Worm (Caenorhabditis elegans) whole organism, L4/young adult: Measurements from ENCODE around the gene otpl-7.
"Not testable (repeated sequence)": the region's sequence is repeated elsewhere in the genome, so short reads cannot be mapped to it uniquely, and the experiment has no call there.

ENCODE experiments used
- W03F9.2 ChIP-seq: fragments of 150-350 bp; optimal IDR thresholded peaks from 2 replicates; lab custom pipeline; 2014; ENCODE audit warnings: missing biosample characterization, missing genetic modification characterization
- dao-5 ChIP-seq: sonication (generic microtip); optimal IDR thresholded peaks from 2 replicates; lab custom pipeline; 2016; ENCODE audit warnings: missing genotype, missing genetic modification characterization, moderate library complexity, missing compliant biosample characterization
- him-1 ChIP-seq: sonication (generic microtip); optimal IDR thresholded peaks from 2 replicates; lab custom pipeline; 2016; ENCODE audit warnings: missing genotype, missing genetic modification reagents, missing genetic modification characterization, missing compliant biosample characterization

otpl-7 gene

DNA sequence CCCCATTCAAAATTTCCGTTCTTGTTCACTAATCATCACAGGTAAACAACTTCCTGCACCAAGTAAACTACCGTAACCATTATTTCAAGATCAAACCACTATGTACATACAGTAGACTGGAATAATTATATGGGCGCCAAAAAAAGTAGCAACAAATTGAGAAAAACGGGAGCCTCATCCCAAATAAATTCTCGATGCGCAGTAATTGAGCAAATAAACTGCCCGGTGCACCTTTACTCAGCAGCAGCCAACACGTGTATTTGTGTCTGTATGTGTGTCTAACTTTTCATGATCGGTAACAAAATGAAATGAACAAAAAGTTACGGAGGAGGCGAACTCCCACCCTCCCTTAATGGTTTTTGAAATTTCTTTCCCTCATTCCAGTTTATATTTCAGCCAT is 7.9 kb downstream of the otpl-7 start, which contains the start of gene otpl-5:
TSS of gene otpl-5 (plus strand) at position 301 of the 400 bp plus-strand sequence.
- TF ChIP-seq dao-5 (tag; lab: Kevin White, UChicago) (no peak), him-1 (tag; lab: Kevin White, UChicago) (no peak), W03F9.2 (tag; lab: Kevin White, UChicago) (no peak)

DNA sequence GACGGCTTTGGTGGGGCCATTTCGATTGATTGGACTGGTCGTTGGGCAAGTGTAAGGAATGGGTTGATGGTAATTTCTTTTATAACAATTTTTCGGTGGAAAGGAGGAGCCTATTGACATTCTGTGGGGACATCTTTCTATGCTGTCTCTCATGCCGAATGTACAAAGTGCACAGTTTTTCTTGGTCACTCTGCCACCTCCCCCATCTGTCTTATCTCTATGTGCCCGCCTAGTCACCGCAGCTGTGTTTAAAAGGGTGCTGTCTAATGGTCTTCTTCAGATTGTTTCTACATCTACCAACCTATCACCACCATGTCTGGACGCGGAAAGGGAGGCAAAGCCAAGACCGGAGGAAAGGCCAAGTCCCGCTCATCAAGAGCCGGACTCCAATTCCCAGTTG is 11.8 kb downstream of the otpl-7 start, which contains the start of the genes his-8 and his-7:
TSS of gene his-8 (minus strand) at position 20 of the 400 bp plus-strand sequence.
TSS of gene his-7 (plus strand) at position 313 of the 400 bp plus-strand sequence.
- TF ChIP-seq W03F9.2, dao-5, him-1 (tag; lab: Kevin White, UChicago): not testable (repeated sequence)

ce11 chrV:8533916-8534315 is 12.6 kb downstream of the otpl-7 start:
- TF ChIP-seq dao-5 (tag; lab: Kevin White, UChicago) = no peak
- no peak for TF ChIP-seq him-1 (tag; lab: Kevin White, UChicago)
- no peak for TF ChIP-seq W03F9.2 (tag; lab: Kevin White, UChicago)

DNA sequence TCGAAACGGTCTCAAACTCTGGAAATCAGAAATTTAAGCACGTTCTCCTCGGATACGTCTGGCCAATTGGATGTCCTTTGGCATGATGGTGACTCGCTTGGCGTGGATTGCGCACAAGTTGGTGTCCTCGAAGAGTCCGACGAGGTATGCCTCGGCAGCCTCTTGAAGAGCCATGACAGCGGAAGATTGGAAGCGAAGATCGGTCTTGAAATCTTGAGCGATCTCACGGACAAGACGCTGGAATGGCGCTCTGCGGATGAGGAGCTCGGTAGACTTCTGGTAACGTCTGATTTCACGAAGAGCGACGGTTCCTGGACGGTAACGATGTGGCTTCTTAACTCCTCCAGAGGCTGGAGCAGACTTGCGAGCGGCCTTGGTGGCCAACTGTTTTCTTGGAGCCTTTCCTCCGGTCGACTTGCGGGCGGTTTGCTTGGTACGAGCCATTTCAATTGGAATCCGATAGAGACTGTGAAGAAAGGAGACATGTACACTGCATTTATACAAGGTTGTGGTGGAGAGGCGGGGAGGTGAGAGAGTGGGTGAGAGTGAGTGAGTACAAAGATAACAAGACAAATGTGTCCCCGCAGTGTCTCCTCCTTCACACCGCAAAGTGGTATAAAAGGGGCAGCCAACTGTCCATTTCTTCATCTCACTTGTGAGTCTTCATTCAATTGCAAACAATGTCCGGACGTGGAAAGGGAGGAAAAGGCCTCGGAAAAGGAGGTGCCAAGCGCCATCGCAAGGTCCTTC is 13.4 kb downstream of the otpl-7 start, which contains the start of the genes his-6 and his-5:
TSS of gene his-6 (minus strand) at position 444 of the 750 bp plus-strand sequence.
TSS of gene his-5 (plus strand) at position 681 of the 750 bp plus-strand sequence.
- TF ChIP-seq W03F9.2, him-1, dao-5 (tag; lab: Kevin White, UChicago): not testable (repeated sequence)

DNA sequence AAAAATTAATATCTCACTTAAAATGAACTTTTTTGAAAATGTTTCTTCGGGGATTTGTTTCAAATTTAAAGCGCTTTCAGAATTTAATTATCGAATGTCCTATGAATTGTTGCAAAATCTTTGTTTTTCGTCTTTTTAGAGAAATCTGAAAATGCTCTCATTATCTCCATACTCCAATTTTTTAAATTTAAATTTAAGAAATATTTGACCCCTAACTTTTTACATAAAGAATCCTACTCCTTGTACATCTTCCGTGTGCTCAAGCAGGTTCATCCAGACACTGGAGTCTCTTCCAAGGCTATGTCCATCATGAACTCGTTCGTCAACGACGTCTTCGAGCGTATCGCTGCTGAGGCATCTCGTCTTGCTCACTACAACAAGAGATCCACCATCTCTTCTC is 14.9 kb downstream of the otpl-7 start, which contains the start of gene his-39:
TSS of gene his-39 (plus strand) at position 301 of the 400 bp plus-strand sequence.
- TF ChIP-seq W03F9.2 (tag; lab: Kevin White, UChicago) (no peak), him-1 (tag; lab: Kevin White, UChicago) (no peak), dao-5 (tag; lab: Kevin White, UChicago) (no peak)

DNA sequence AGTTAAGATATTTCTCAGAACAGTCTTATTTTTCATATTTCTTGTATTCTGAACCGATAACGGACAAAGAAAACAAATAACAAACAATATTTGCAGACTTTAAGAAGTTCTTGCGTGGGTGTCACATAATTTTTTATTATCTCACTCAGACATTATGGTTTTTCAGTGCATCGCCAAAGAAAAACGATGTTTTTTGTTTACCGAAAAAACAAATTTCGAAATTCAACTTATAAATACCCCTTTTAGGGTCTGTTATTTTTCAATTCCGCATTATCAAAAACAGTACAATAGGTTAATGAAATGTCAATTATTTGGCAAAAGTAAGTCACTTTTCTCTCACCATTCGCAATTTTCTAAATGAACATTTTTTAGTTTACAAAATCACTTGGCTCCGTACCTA is 15.7 kb downstream of the otpl-7 start, which contains the start of gene otpl-4:
TSS of gene otpl-4 (plus strand) at position 301 of the 400 bp plus-strand sequence.
- TF ChIP-seq dao-5 (tag; lab: Kevin White, UChicago) = no peak
- TF ChIP-seq W03F9.2 (tag; lab: Kevin White, UChicago) = no peak
- TF ChIP-seq him-1 (tag; lab: Kevin White, UChicago) = no peak

DNA sequence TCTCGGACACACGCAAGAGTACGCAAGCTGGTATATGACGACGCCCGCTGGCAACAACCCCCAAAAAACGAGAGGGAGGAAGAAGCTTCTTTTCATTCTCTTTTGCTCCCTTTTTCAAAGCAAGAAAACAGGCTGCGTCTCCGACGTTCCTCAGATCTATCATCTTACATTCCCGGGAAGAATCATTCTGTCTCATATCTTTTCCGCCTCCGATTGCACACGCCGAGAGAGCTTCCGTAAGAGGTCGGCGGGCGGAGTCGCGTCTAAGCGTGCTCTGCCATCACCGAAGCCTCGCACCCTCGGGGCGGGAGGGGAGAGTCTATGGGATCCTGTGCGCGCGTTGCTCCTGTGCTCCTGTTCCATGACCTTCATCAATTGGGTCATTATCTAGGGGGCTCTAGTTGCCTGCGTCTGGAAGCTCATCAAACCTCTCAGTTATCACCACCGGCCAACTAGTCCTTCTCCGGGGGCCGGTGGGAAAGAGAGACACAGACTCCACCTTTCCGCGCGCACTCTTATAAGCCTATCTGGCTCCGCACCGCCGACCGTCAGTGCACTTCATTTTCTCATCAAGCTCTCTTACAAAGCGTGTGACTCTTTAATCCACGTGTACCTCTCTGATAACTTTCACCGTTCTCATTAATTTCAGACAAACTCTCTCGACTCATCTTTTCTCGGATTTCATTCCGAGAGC is 24.4 kb downstream of the otpl-7 start, which contains the start of the genes slc-17.8 and asns-1:
TSS of gene slc-17.8 (minus strand) at position 51 of the 694 bp plus-strand sequence.
TSS of gene asns-1 (plus strand) at position 644 of the 694 bp plus-strand sequence.
- TF ChIP-seq W03F9.2 (tag; lab: Kevin White, UChicago) (no peak), him-1 (tag; lab: Kevin White, UChicago) (no peak), dao-5 (tag; lab: Kevin White, UChicago) (no peak)

- TF ChIP-seq him-1 (tag; lab: Kevin White, UChicago) = no peak
- no peak for TF ChIP-seq dao-5 (tag; lab: Kevin White, UChicago)
- no peak for TF ChIP-seq W03F9.2 (tag; lab: Kevin White, UChicago)
Measured at ce11 chrV:8548989-8549388, 27.7 kb downstream of the otpl-7 start, which contains the start of gene stdh-4. TSS of gene stdh-4 (plus strand) at chrV:8549289.

DNA sequence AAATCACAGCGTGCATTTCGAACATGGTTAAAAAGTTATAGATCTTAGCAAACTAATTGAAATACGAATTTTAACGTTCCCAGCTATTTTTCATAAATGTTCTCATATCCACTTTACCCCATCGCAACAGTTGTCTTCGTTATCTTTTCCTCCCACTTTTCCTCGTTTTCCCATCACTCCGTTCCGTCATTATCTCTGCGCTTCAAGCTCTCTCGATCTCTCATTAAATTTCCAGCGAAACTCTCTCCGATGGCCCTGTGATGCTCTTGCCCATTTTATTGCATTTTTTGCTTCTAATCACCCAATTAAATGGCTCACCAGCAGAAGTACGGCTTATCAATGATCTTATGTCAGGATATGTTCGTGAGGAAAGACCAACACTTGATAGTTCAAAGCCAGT is 31.2 kb downstream of the otpl-7 start, which contains the start of gene acr-15:
TSS of gene acr-15 (plus strand) at position 236 of the 400 bp plus-strand sequence.
- TF ChIP-seq W03F9.2 (tag; lab: Kevin White, UChicago) (no peak), him-1 (tag; lab: Kevin White, UChicago) (no peak), dao-5 (tag; lab: Kevin White, UChicago) (no peak)

ce11 chrV:8555955-8556354 is 34.7 kb downstream of the otpl-7 start:
- TF ChIP-seq dao-5 (tag; lab: Kevin White, UChicago) (no peak), W03F9.2 (tag; lab: Kevin White, UChicago) (no peak), him-1 (tag; lab: Kevin White, UChicago) (no peak)

DNA sequence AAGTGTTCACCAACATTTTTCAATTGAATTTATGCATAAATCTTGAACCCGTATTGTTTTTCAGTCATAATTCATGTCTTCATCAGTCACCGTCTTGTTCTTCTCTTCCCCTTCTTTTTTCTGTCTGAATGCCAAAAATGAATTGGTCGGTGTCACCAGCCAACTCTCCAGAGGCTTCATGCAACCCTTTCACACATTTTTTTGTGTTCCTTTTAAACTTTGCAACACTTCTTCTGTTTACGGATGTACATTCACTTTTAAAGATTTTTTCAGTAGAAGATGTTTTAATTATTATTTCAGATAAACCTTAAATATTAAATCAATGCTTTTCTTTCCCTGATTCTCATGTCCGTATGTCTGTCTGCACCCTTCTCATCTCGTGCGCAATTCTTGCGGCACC is 39.6 kb downstream of the otpl-7 start, which contains the start of gene acr-16:
TSS of gene acr-16 (plus strand) at position 301 of the 400 bp plus-strand sequence.
- TF ChIP-seq W03F9.2 (tag; lab: Kevin White, UChicago) (no peak), dao-5 (tag; lab: Kevin White, UChicago) (no peak), him-1 (tag; lab: Kevin White, UChicago) (no peak)

DNA sequence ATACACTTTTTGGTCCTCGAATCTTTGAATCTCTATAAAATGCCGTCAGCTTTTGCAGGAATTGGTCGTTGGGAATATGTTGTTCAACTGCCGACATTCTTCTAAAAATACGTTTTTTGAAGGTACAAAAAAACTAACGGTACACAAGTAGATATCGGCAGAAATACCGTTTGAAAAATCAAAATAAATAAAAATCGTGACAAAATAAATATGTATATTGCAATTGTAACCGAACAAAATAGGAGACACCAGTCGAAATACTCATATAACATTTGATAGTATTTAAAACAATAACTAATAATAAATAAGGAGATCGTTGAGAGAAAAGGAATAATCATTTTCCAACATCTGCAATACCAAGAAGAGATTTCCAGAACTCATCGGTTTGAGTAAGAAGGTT is 43.8 kb downstream of the otpl-7 start, which contains the start of gene F25G6.8:
TSS of gene F25G6.8 (minus strand) at position 101 of the 400 bp plus-strand sequence.
- TF ChIP-seq W03F9.2 (tag; lab: Kevin White, UChicago) = no peak
